Worm (Caenorhabditis elegans): Measurements from ENCODE around the gene clec-213.

clec-213 gene

ce11 chrV:7575563-7575962 is 29.4 kb upstream of the clec-213 start, which contains the start of the genes snu-66 and ints-9 (continued):
- TF ChIP-seq rnt-1 (tag; optimal IDR thresholded peaks at IDR 0.05) = peak; percentile 79
- peak; percentile 10 for TF ChIP-seq nhr-77 (tag; optimal IDR thresholded peaks at IDR 0.05)
- TF ChIP-seq ztf-11 (tag; optimal IDR thresholded peaks at IDR 0.05) = peak in 1 of 2 experiments; percentile 33
- peak; percentile 72 for TF ChIP-seq tbx-2 (tag; optimal IDR thresholded peaks at IDR 0.05)
- TF ChIP-seq snu-23 (GFP tag; optimal IDR thresholded peaks at IDR 0.05) = peak; percentile 84
- peak; percentile 76 for TF ChIP-seq nhr-90 (tag; optimal IDR thresholded peaks at IDR 0.05; ENCODE audit: poor library complexity)
- no peak for TF ChIP-seq ces-1 (GFP tag; optimal IDR thresholded peaks at IDR 0.05)
- TF ChIP-seq ceh-8 (GFP tag; optimal IDR thresholded peaks at IDR 0.05) = peak; percentile 27
- no peak for TF ChIP-seq unc-62 (GFP tag; optimal IDR thresholded peaks at IDR 0.05)
- TF ChIP-seq lsy-2 (tag; optimal IDR thresholded peaks at IDR 0.05) = peak; percentile 79 to 80
- TF ChIP-seq mab-9 (GFP tag; IDR thresholded peaks at IDR 0.05) = no peak
- TF ChIP-seq lin-35 (GFP tag; optimal IDR thresholded peaks at IDR 0.05) = peak; percentile 75 to 85
- peak; percentile 67 to 80 for TF ChIP-seq efl-1 (optimal IDR thresholded peaks at IDR 0.05)
- TF ChIP-seq efl-1 (GFP tag; optimal IDR thresholded peaks at IDR 0.05 in 1 of 2) = peak; percentile 78 to 96
- no peak for TF ChIP-seq unc-98 (GFP tag; IDR thresholded peaks at IDR 0.05)
- peak; percentile 57 for TF ChIP-seq lin-13 (GFP tag; optimal IDR thresholded peaks at IDR 0.05)
- TF ChIP-seq mef-2 (tag; optimal IDR thresholded peaks at IDR 0.05) = no peak
- no peak for TF ChIP-seq sptf-1 (tag; optimal IDR thresholded peaks at IDR 0.05)
- peak; percentile 68 for TF ChIP-seq dsc-1 (tag; optimal IDR thresholded peaks at IDR 0.05)
- TF ChIP-seq ceh-82 (tag; optimal IDR thresholded peaks at IDR 0.05) = peak; percentile 66 to 81 (median 67)

DNA sequence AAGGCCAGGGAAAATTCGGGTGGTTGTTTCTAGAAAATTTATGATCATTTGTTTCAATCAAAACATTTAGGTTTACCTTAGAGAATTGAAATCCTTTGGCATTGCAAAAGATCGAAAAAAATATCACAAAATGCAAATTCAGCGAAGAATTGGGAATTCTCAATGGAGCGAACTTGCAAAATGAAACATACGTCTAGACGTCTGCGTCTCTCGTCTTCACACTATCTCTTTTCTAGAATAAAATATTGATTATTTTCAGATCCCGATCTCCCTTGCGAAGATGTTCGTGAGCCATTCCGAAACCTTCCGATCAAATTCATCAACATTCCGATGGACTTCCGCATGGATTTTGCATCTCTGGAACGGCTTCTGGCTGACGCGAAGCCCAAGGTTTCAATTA is 24.6 kb upstream of the clec-213 start, which contains the start of gene ets-6:
Gene ets-6, minus strand, starts transcription at position 169 of the 400 bp plus-strand sequence.
- no peak for TF ChIP-seq nhr-84 (tag; optimal IDR thresholded peaks at IDR 0.05)
- TF ChIP-seq lin-14 (GFP tag; optimal IDR thresholded peaks at IDR 0.05) = no peak
- TF ChIP-seq C16A3.4 (tag; optimal IDR thresholded peaks at IDR 0.05) = peak; percentile 27
- TF ChIP-seq elt-2 (tag; optimal IDR thresholded peaks at IDR 0.05) = no peak
- no peak for TF ChIP-seq egl-13 (tag; optimal IDR thresholded peaks at IDR 0.05)
- no peak for TF ChIP-seq efl-3 (GFP tag; optimal IDR thresholded peaks at IDR 0.05)
- peak; percentile 82 for TF ChIP-seq nhr-85 (tag)
- TF ChIP-seq C34B4.2 (tag; optimal IDR thresholded peaks at IDR 0.05) = no peak
- peak; percentile 43 for TF ChIP-seq unc-86 (tag; optimal IDR thresholded peaks at IDR 0.05)
- no peak for TF ChIP-seq aly-2 (tag; optimal IDR thresholded peaks at IDR 0.05)
- peak; percentile 21 for TF ChIP-seq snpc-4 (tag; optimal IDR thresholded peaks at IDR 0.05)
- no peak for TF ChIP-seq sup-37 (GFP tag; optimal IDR thresholded peaks at IDR 0.05)
- TF ChIP-seq lir-3 (tag; optimal IDR thresholded peaks at IDR 0.05; ENCODE audit: poor library complexity) = no peak
- TF ChIP-seq unc-62 (GFP tag; optimal IDR thresholded peaks at IDR 0.05) = no peak
- peak; percentile 76 for TF ChIP-seq nhr-71 (tag; optimal IDR thresholded peaks at IDR 0.05)
- no peak for TF ChIP-seq mab-9 (GFP tag; IDR thresholded peaks at IDR 0.05)
- no peak for TF ChIP-seq ceh-88 (GFP tag; IDR thresholded peaks at IDR 0.05)
- peak; percentile 37 for TF ChIP-seq fos-1 (tag; optimal IDR thresholded peaks at IDR 0.05)
- no peak for TF ChIP-seq irx-1 (tag; optimal IDR thresholded peaks at IDR 0.05)
- no peak for TF ChIP-seq unc-30 (tag; optimal IDR thresholded peaks at IDR 0.05)
- peak; percentile 39 to 65 (median 58) for TF ChIP-seq dpl-1 (GFP tag; optimal IDR thresholded peaks at IDR 0.05)
- TF ChIP-seq grh-1 (GFP tag; IDR thresholded peaks at IDR 0.05) = no peak
- TF ChIP-seq lin-35 (GFP tag; optimal IDR thresholded peaks at IDR 0.05) = peak; percentile 58 to 79
- TF ChIP-seq nhr-28 (tag; optimal IDR thresholded peaks at IDR 0.05) = no peak
- peak; percentile 44 for TF ChIP-seq dsc-1 (tag; optimal IDR thresholded peaks at IDR 0.05)
- TF ChIP-seq sox-4 (tag; optimal IDR thresholded peaks at IDR 0.05) = no peak
- TF ChIP-seq unc-98 (GFP tag; IDR thresholded peaks at IDR 0.05) = no peak
- no peak for TF ChIP-seq ets-5 (GFP tag; IDR thresholded peaks at IDR 0.05)
- no peak for TF ChIP-seq sptf-1 (tag; optimal IDR thresholded peaks at IDR 0.05)
- TF ChIP-seq lin-13 (GFP tag; optimal IDR thresholded peaks at IDR 0.05) = no peak
- no peak for TF ChIP-seq nhr-237 (tag; optimal IDR thresholded peaks at IDR 0.05)
- peak; percentile 70 for TF ChIP-seq nhr-47 (tag; optimal IDR thresholded peaks at IDR 0.05)
- peak; percentile 55 for TF ChIP-seq xbp-1 (tag; optimal IDR thresholded peaks at IDR 0.05)
- no peak for TF ChIP-seq ztf-11 (tag; optimal IDR thresholded peaks at IDR 0.05)
- TF ChIP-seq rnt-1 (tag; optimal IDR thresholded peaks at IDR 0.05) = peak; percentile 54
- peak; percentile 74 for TF ChIP-seq snu-23 (GFP tag; optimal IDR thresholded peaks at IDR 0.05)
- peak; percentile 2 for TF ChIP-seq lin-15B (tag; optimal IDR thresholded peaks at IDR 0.05)
- peak; percentile 20 for TF ChIP-seq blmp-1 (tag; optimal IDR thresholded peaks at IDR 0.05)
- TF ChIP-seq ces-1 (GFP tag; optimal IDR thresholded peaks at IDR 0.05) = no peak
- TF ChIP-seq lsy-2 (tag; optimal IDR thresholded peaks at IDR 0.05) = peak; percentile 66 to 77
- TF ChIP-seq jun-1 (tag; optimal IDR thresholded peaks at IDR 0.05) = peak; percentile 49
- no peak for TF ChIP-seq mdl-1 (tag; optimal IDR thresholded peaks at IDR 0.05)

Measured in whole organism, L1 larva.